Fruit fly (Drosophila melanogaster) whole organism, pupa: ENCODE data around the gene CG7970.
A peak's percentile ranks its signal among the peaks of the same experiment; 100 is the strongest.

Experiments used
- CG10348 ChIP-seq: fragments of 200-800 bp; sonication (Bioruptor generic); IDR thresholded peaks from 2 replicates; pipeline ENCODE4 v1.3.6; 2022; ENCODE audit warnings: missing biosample characterization, missing genetic modification characterization
- CG12605 ChIP-seq: fragments of 200-800 bp; sonication (Bioruptor generic); IDR thresholded peaks from 2 replicates; pipeline ENCODE4 v1.3.6; 2022; ENCODE audit warnings: missing biosample characterization, missing genetic modification characterization
- CG13204 ChIP-seq: fragments of 200-800 bp; sonication (Bioruptor generic); optimal IDR thresholded peaks from 2 replicates; lab custom pipeline; 2018; ENCODE audit warnings: missing biosample characterization, mild to moderate bottlenecking, missing genetic modification characterization, moderate library complexity
- CG14655 ChIP-seq: fragments of 200-800 bp; sonication (Bioruptor generic); optimal IDR thresholded peaks from 3 replicates; lab custom pipeline; 2017; ENCODE audit warnings: mild to moderate bottlenecking, missing biosample characterization, missing genetic modification reagents, missing genetic modification characterization
- CG15710 ChIP-seq: fragments of 200-800 bp; sonication (Bioruptor generic); optimal IDR thresholded peaks from 2 replicates; lab custom pipeline; 2018; ENCODE audit warnings: missing biosample characterization, mild to moderate bottlenecking, missing genetic modification characterization, moderate library complexity
- CG17806 ChIP-seq: fragments of 200-800 bp; sonication (Bioruptor generic); optimal IDR thresholded peaks from 2 replicates; lab custom pipeline; 2018; ENCODE audit warnings: missing biosample characterization, mild to moderate bottlenecking, missing genetic modification characterization, moderate library complexity
- CG32121 ChIP-seq: fragments of 200-800 bp; sonication (Bioruptor generic); IDR thresholded peaks from 2 replicates; pipeline ENCODE4 v1.3.6; 2022; ENCODE audit warnings: missing biosample characterization, missing genetic modification characterization
- CG34367 ChIP-seq: fragments of 200-800 bp; sonication (Bioruptor generic); optimal IDR thresholded peaks from 2 replicates; lab custom pipeline; 2018; ENCODE audit warnings: missing biosample characterization, mild to moderate bottlenecking, missing genetic modification characterization
- CG4496 ChIP-seq: fragments of 200-800 bp; sonication (Bioruptor generic); IDR thresholded peaks from 3 replicates; pipeline ENCODE4 v1.3.6; 2022; ENCODE audit warnings: missing biosample characterization, missing genetic modification characterization
- CG8159 ChIP-seq: fragments of 200-800 bp; sonication (Bioruptor generic); optimal IDR thresholded peaks from 3 replicates; lab custom pipeline; 2018; ENCODE audit warnings: missing biosample characterization, mild to moderate bottlenecking, missing genetic modification characterization, moderate library complexity
- CG8301 ChIP-seq: fragments of 200-800 bp; sonication (Bioruptor generic); optimal IDR thresholded peaks from 2 replicates; lab custom pipeline; 2018; ENCODE audit warnings: missing biosample characterization, mild to moderate bottlenecking, missing genetic modification characterization
- CG9948 ChIP-seq: fragments of 200-800 bp; sonication (Bioruptor generic); optimal IDR thresholded peaks from 2 replicates; lab custom pipeline; 2018; ENCODE audit warnings: missing biosample characterization, mild to moderate bottlenecking, missing genetic modification characterization, moderate library complexity
- D1 ChIP-seq: fragments of 200-800 bp; sonication (Bioruptor generic); optimal IDR thresholded peaks from 2 replicates; lab custom pipeline; 2018; ENCODE audit warnings: missing biosample characterization, mild to moderate bottlenecking, missing genetic modification characterization, moderate library complexity
- EcR ChIP-seq: fragments of 200-800 bp; sonication (Bioruptor generic); optimal IDR thresholded peaks from 3 replicates; lab custom pipeline; 2019; ENCODE audit warnings: missing biosample characterization, missing genetic modification characterization, mild to moderate bottlenecking, moderate library complexity, missing genetic modification reagents
- Ets98B ChIP-seq: fragments of 200-800 bp; sonication (Bioruptor generic); IDR thresholded peaks from 2 replicates; pipeline ENCODE4 v1.3.6; 2022; ENCODE audit warnings: missing biosample characterization, missing genetic modification characterization
- Pif1A ChIP-seq: fragments of 200-800 bp; sonication (Bioruptor generic); optimal IDR thresholded peaks from 3 replicates; lab custom pipeline; 2016; ENCODE audit warnings: missing biosample characterization, missing genetic modification characterization
- Pif1B ChIP-seq: fragments of 200-800 bp; sonication (Bioruptor generic); optimal IDR thresholded peaks from 3 replicates; lab custom pipeline; 2016; ENCODE audit warnings: missing biosample characterization, missing genetic modification characterization
- Snoo ChIP-seq: fragments of 200-800 bp; sonication (Bioruptor generic); optimal IDR thresholded peaks from 3 replicates; lab custom pipeline; 2017; ENCODE audit warnings: missing biosample characterization, mild to moderate bottlenecking, missing genetic modification characterization, inconsistent platforms
- fd96Ca ChIP-seq: fragments of 200-800 bp; sonication (Bioruptor generic); IDR thresholded peaks from 3 replicates; pipeline ENCODE4 v1.3.6; 2022; ENCODE audit warnings: missing biosample characterization, missing genetic modification characterization
- gl ChIP-seq: fragments of 200-800 bp; sonication (Bioruptor generic); optimal IDR thresholded peaks from 2 replicates; lab custom pipeline; 2018; ENCODE audit warnings: missing biosample characterization, mild to moderate bottlenecking, missing genetic modification characterization
- rn ChIP-seq: fragments of 200-800 bp; sonication (Bioruptor generic); IDR thresholded peaks from 2 replicates; pipeline ENCODE4 v1.3.6; 2022; ENCODE audit warnings: missing biosample characterization, missing genetic modification characterization

CG7970 gene

DNA sequence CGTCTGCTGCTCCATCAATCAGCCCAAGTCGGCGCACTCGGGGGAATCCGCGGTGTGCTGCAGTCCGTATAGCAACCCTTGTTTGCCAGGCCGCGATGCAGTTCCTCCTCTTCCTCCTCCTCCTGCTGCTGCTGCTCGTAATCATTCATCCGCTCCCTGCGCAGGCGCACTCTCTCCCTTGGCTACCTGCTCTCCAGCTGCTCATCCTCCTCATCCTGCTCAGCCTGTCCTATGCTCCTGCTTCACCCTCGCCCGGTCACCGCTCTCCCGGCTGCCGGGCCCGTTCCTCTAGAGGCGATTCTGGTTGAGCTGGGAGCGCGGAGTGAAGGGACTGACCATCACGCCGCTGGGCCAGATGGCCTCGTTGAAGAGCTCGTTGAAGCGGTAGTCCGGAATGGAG is 25.6 kb upstream of the CG7970 start:
- TF ChIP-seq CG13204 (GFP tag; lab: Kevin White, UChicago) (peak; percentile 12), Pif1A (GFP tag; lab: Kevin White, UChicago) (no peak), EcR (GFP tag; lab: Kevin White, UChicago) (no peak), CG14655 (GFP tag; lab: Kevin White, UChicago) (no peak)

- TF ChIP-seq gl (tag; lab: Kevin White, UChicago) (no peak), CG13204 (GFP tag; lab: Kevin White, UChicago) (peak; percentile 25), CG15710 (tag; lab: Kevin White, UChicago) (no peak), Pif1B (GFP tag; lab: Kevin White, UChicago) (no peak)
Observed at dm6 chr3L:1628176-1628866, 24.2 kb upstream of the CG7970 start, which contains the start of gene CG13928. Gene CG13928, minus strand, starts transcription at chr3L:1628377.

- peak; percentile 6 for TF ChIP-seq CG15710 (tag; lab: Kevin White, UChicago)
- no peak for TF ChIP-seq CG32121 (GFP tag; lab: Robert Waterston, UW)
- no peak for TF ChIP-seq gl (tag; lab: Kevin White, UChicago)
- TF ChIP-seq D1 (tag; lab: Kevin White, UChicago), result no peak
- TF ChIP-seq Ets98B (GFP tag; lab: Robert Waterston, UW), result 0 out of 2 replicates have a peak, but pooled peaks have one; percentile 10
- no peak for TF ChIP-seq CG17806 (tag; lab: Kevin White, UChicago)
- no peak for TF ChIP-seq CG8159 (tag; lab: Kevin White, UChicago)
- no peak for TF ChIP-seq CG8301
- no peak for TF ChIP-seq rn (GFP tag; lab: Robert Waterston, UW)
- TF ChIP-seq CG13204 (GFP tag; lab: Kevin White, UChicago), result no peak
- no peak for TF ChIP-seq EcR (GFP tag; lab: Kevin White, UChicago)
- no peak for TF ChIP-seq Pif1A (GFP tag; lab: Kevin White, UChicago)
- no peak for TF ChIP-seq CG4496 (GFP tag; lab: Robert Waterston, UW)
- TF ChIP-seq CG34367, result peak; percentile 13
- no peak for TF ChIP-seq CG9948 (tag; lab: Kevin White, UChicago)
- TF ChIP-seq Pif1B (GFP tag; lab: Kevin White, UChicago), result no peak
- TF ChIP-seq Snoo, result no peak
- TF ChIP-seq CG14655 (GFP tag; lab: Kevin White, UChicago), result no peak
- TF ChIP-seq CG10348 (GFP tag; lab: Robert Waterston, UW), result no peak
- TF ChIP-seq CG12605, result peak; percentile 39; the same call in 1 of the 2 replicates
- TF ChIP-seq fd96Ca (GFP tag; lab: Robert Waterston, UW), result no peak
- TF ChIP-seq, all 21 proteins: peak for 4
Observed at dm6 chr3L:1629064-1629777, 23.3 kb upstream of the CG7970 start, which contains the start of gene GC. Gene GC, minus strand, starts transcription at chr3L:1629301.

- TF ChIP-seq rn (GFP tag; lab: Robert Waterston, UW), result no peak
- no peak for TF ChIP-seq Ets98B (GFP tag; lab: Robert Waterston, UW)
- no peak for TF ChIP-seq CG32121 (GFP tag; lab: Robert Waterston, UW)
- TF ChIP-seq CG17806 (tag; lab: Kevin White, UChicago), result no peak
- no peak for TF ChIP-seq CG4496 (GFP tag; lab: Robert Waterston, UW)
Observed at dm6 chr3L:1636886-1637285, 15.7 kb upstream of the CG7970 start.

- TF ChIP-seq EcR (GFP tag; lab: Kevin White, UChicago) (no peak), CG15710 (tag; lab: Kevin White, UChicago) (no peak), CG32121 (GFP tag; lab: Robert Waterston, UW) (no peak), CG8159 (tag; lab: Kevin White, UChicago) (no peak), CG13204 (GFP tag; lab: Kevin White, UChicago) (no peak), CG14655 (GFP tag; lab: Kevin White, UChicago) (no peak), Ets98B (GFP tag; lab: Robert Waterston, UW) (no peak), fd96Ca (GFP tag; lab: Robert Waterston, UW) (no peak), gl (tag; lab: Kevin White, UChicago) (no peak), CG17806 (tag; lab: Kevin White, UChicago) (no peak), CG9948 (tag; lab: Kevin White, UChicago) (no peak)
Observed at dm6 chr3L:1637652-1638051, 14.9 kb upstream of the CG7970 start, which contains the start of gene nSyb. Gene nSyb, minus strand, starts transcription at chr3L:1637752.

- TF ChIP-seq CG8159 (tag; lab: Kevin White, UChicago), result peak; percentile 75
- peak; percentile 66 for TF ChIP-seq Snoo
- TF ChIP-seq CG17806 (tag; lab: Kevin White, UChicago), result peak; percentile 66
- TF ChIP-seq EcR (GFP tag; lab: Kevin White, UChicago), result no peak
- TF ChIP-seq CG9948 (tag; lab: Kevin White, UChicago), result peak; percentile 69
- peak; percentile 31 for TF ChIP-seq CG34367
- peak; percentile 57 for TF ChIP-seq rn (GFP tag; lab: Robert Waterston, UW)
- TF ChIP-seq CG12605, result 0 out of 2 replicates have a peak, but pooled peaks have one; percentile 33
- no peak for TF ChIP-seq D1 (tag; lab: Kevin White, UChicago)
- no peak for TF ChIP-seq CG13204 (GFP tag; lab: Kevin White, UChicago)
- no peak for TF ChIP-seq Pif1B (GFP tag; lab: Kevin White, UChicago)
- TF ChIP-seq Pif1A (GFP tag; lab: Kevin White, UChicago), result no peak
- peak; percentile 84 for TF ChIP-seq CG4496 (GFP tag; lab: Robert Waterston, UW)
- TF ChIP-seq Ets98B (GFP tag; lab: Robert Waterston, UW), result peak; percentile 57; the same call in 1 of the 2 replicates
- TF ChIP-seq CG15710 (tag; lab: Kevin White, UChicago), result peak; percentile 68
- TF ChIP-seq fd96Ca (GFP tag; lab: Robert Waterston, UW), result peak; percentile 50; the same call in 1 of the 3 replicates
- no peak; the same call in 1 of the 2 replicates for TF ChIP-seq CG32121 (GFP tag; lab: Robert Waterston, UW)
- TF ChIP-seq CG10348 (GFP tag; lab: Robert Waterston, UW), result no peak
- TF ChIP-seq gl (tag; lab: Kevin White, UChicago), result no peak
- TF ChIP-seq CG8301, result no peak
- TF ChIP-seq CG14655 (GFP tag; lab: Kevin White, UChicago), result no peak
Observed at dm6 chr3L:1639185-1639812, 13.3 kb upstream of the CG7970 start, which contains the start of the genes Mettl2 and Bgb. Gene Mettl2, minus strand, starts transcription at chr3L:1639235. Gene Bgb, plus strand, starts transcription at chr3L:1639711.
